Worm (Caenorhabditis elegans): ENCODE measurements around the gene str-56.

DNA sequence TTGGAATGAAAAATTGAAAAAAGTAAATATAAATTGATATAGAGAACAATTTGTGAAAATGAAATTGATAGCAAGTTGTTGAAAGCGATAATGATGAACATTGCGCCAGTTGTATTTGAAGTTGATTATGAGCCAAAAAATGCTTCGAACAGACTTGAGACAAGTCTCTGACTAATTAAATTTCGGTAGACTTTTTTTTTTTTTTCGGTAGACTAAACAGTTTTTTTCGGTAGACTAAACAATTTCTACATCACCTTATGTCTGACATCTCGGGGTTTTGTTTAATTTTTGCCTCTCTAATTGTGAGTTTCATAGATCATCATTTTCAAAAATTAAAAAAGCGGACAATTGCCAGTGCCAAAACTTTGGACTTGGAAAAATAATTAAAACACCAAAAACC, 38.8 kb upstream of the str-56 start, which contains the start of gene srbc-54:
- TF ChIP-seq dpl-1 (GFP tag; optimal IDR thresholded peaks at IDR 0.05) = no peak
- no peak for TF ChIP-seq aly-2 (tag; optimal IDR thresholded peaks at IDR 0.05)
- no peak for TF ChIP-seq nhr-237 (tag; optimal IDR thresholded peaks at IDR 0.05)
- no peak for TF ChIP-seq zag-1 (tag; optimal IDR thresholded peaks at IDR 0.05)
- TF ChIP-seq ctbp-1 (GFP tag; IDR thresholded peaks at IDR 0.05) = no peak

All from whole organism, L4 larva.